Worm (Caenorhabditis elegans) whole organism, L4/young adult: ENCODE results near the gene set-14.

Experiments
- W03F9.2 ChIP-seq: fragments of 150-350 bp; optimal IDR thresholded peaks from 2 replicates; lab custom pipeline; 2014; ENCODE audit warnings: missing biosample characterization, missing genetic modification characterization
- dao-5 ChIP-seq: sonication (generic microtip); optimal IDR thresholded peaks from 2 replicates; lab custom pipeline; 2016; ENCODE audit warnings: missing genotype, missing genetic modification characterization, moderate library complexity, missing compliant biosample characterization
- him-1 ChIP-seq: sonication (generic microtip); optimal IDR thresholded peaks from 2 replicates; lab custom pipeline; 2016; ENCODE audit warnings: missing genotype, missing genetic modification reagents, missing genetic modification characterization, missing compliant biosample characterization

Gene set-14

DNA sequence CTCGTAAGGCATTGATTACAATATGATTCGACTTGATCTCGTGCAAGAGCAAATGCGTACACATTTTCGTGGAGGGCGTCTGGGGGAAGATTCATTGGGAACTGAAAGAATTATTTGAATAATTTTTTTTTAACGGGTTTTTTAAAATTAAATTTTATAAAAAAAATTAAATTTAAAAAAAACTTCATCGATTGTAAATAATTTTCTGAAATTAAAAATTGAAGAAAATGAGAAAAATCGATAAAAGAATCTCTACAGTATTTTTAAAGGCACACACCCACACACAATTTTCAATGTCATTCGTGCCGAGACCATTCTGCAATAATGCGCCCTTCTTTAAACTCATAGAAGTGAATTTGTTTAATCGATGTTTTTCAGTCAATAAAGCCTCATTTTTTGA is at the start of gene set-14:
Gene set-14, minus strand, starts transcription at position 101 of the 400 bp plus-strand sequence.
- TF ChIP-seq W03F9.2 (tag; lab: Kevin White, UChicago) (no peak), him-1 (tag; lab: Kevin White, UChicago) (no peak), dao-5 (tag; lab: Kevin White, UChicago) (no peak)

DNA sequence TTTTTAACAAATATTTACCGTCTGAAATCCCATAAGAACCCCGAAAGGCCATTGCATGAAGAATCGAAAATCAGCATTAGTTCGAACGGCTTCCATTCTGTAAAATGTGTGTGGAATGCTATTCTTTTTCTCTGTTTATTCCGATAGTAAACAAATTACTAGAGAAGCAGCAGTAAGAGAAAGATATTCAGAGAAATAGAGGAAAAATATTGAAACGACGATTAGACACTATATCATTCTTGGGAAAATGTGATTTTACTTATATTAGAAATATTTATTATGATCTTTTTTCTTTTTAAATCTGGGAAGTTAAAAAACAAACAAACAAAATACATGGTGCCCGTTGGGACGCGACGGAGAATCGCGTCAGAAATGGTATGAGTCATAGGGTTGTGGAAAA is 47.4 kb upstream of the set-14 start, which contains the start of gene M106.8:
Gene M106.8, minus strand, starts transcription at position 101 of the 400 bp plus-strand sequence.
- no peak for TF ChIP-seq W03F9.2 (tag; lab: Kevin White, UChicago)
- TF ChIP-seq him-1 (tag; lab: Kevin White, UChicago) = no peak
- TF ChIP-seq dao-5 (tag; lab: Kevin White, UChicago) = no peak

DNA sequence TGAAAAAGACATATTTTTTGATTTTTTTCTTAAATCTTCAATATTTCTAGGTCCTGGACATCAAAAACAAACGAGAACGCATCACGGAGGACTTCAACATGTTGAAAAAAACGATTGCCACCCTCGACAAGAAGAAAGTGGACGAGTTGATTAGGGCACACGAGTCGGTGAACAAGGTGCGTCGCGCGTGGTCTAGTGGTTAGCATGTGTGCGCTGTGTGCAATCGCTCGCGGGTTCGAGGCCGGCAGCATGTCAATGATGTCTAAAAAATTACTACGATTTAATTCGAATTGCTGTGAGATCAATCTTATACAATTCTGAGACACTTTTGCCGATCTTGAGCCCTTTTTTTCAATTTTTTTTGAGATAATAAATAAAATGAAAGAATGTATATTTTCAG is 44.0 kb upstream of the set-14 start:
- peak; percentile 95 for TF ChIP-seq him-1 (tag; lab: Kevin White, UChicago)
- TF ChIP-seq dao-5 (tag; lab: Kevin White, UChicago) = peak; percentile 92
- peak; percentile 57 for TF ChIP-seq W03F9.2 (tag; lab: Kevin White, UChicago)

DNA sequence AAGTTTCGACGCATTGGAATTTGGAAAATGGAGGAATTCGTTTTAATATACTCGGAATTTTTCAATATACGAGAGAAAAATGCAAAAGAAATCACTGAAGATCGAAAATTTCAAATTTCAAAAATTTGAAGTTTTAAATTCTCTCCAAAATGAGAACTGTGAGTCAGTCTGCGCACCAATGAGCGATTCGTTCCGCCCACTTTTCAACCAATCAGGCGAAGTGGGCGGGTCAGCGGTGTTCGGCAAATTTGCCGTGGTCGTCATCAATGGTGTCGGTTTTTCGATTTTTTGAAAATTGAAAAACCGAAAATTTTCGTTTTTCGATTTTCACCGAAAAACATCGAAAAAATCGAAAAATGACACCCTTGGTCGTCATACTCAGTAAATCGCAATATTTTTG is 42.5 kb upstream of the set-14 start:
- TF ChIP-seq him-1 (tag; lab: Kevin White, UChicago) (no peak), W03F9.2 (tag; lab: Kevin White, UChicago) (no peak), dao-5 (tag; lab: Kevin White, UChicago) (no peak)

DNA sequence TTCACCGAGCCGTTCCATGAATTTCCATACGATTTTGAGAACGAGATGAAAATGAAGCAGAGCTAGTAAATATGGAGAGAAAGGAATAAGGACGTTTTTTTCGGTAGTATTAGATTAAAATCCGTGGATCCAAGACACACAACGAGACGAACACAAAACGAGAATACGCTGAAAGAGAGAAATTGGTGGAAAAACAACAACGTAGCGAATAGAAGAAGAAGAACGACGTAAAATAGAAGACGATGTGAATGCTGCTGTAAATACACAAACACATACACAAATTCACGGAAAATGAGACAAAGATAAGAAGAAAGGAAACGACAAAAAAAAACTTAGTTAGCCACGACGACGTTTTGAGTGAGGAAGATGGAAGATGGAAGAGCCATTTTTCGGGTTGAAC is 38.6 kb upstream of the set-14 start:
- TF ChIP-seq dao-5 (tag; lab: Kevin White, UChicago) = no peak
- TF ChIP-seq him-1 (tag; lab: Kevin White, UChicago) = no peak
- TF ChIP-seq W03F9.2 (tag; lab: Kevin White, UChicago) = no peak

DNA sequence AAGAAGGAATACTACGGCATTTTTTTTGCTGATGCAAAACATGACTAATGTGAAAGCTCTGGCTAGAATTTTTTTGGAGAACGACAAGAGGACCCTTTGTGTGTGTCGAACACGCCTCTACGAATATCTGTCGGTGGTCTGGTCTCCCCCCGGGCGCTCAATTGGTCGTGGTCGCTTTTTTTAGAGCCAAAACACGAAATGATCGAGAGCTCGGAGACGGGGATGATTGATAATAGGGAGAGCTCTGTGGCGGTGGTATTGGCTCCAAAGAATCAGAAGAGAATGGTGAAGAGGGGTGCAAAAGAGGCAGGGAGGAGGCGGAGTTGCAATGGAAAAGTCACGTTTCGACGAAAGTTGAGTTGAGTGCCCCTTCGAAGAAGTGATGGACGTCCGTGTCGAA is 33.5 kb upstream of the set-14 start:
- TF ChIP-seq him-1 (tag; lab: Kevin White, UChicago) (no peak), dao-5 (tag; lab: Kevin White, UChicago) (no peak), W03F9.2 (tag; lab: Kevin White, UChicago) (no peak)

DNA sequence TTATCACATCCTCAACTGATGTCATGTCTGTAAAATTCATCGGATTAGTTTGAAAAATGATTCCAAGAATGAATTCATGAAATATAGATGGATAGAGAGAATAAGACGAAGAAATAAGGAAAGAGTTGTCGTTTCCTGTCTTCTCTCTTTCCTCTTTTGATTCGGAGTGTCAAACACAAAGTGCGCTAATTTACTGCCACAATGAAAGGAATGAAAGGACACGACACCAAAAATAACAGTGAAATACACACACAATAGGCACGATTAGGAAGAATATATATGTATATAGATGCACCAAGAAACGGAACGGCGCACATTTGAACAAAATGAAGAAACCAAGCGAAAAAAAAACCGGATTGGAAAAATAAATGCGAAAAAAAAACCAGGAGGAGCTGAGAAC is 33.0 kb upstream of the set-14 start, which contains the start of gene VM106R.1:
Gene VM106R.1, minus strand, starts transcription at position 101 of the 400 bp plus-strand sequence.
- TF ChIP-seq dao-5 (tag; lab: Kevin White, UChicago) (no peak), W03F9.2 (tag; lab: Kevin White, UChicago) (no peak), him-1 (tag; lab: Kevin White, UChicago) (no peak)

DNA sequence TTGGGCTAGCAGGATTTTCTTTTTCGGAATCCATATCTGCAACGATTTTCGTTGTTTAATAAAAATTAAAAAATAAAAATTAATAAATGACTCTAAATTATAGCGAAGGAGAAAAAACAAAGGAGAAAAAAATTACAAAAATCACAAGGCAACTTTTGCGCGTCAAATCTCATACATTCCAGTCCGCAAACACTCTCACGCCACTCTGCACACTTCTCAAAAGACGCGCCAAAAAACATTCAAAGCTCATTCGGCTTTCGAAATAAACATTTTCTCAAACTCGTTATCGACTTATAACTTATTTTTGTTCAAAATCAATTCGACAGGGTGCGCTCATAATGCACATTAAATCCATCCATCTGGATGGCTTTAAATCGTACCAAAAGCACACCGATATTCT is 28.0 kb upstream of the set-14 start, which contains the start of the genes R06F6.12 and mix-1:
Gene R06F6.12, minus strand, starts transcription at position 36 of the 400 bp plus-strand sequence.
Gene mix-1, plus strand, starts transcription at position 201 of the 400 bp plus-strand sequence.
- peak; percentile 73 for TF ChIP-seq W03F9.2 (tag; lab: Kevin White, UChicago)
- no peak for TF ChIP-seq dao-5 (tag; lab: Kevin White, UChicago)
- TF ChIP-seq him-1 (tag; lab: Kevin White, UChicago) = no peak

DNA sequence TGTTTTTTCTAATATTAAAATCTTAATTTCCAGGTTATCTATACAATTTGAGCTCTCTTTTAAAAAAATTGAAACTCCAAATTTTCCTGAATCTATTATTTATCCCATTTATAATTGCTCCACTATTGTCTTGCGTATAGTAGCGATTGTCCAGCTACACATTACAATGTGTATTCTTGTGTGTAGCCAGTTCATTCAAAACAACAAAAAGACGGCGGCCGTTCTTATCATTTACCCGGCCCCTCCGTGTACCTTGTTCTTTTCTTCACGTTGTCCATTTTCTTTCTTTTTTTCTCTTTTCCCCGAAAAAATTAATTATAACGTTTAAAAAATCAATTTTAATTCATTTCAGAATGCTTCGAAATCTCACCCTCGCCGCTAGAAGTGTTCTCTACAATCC is 24.6 kb upstream of the set-14 start, which contains the start of gene ech-4:
Gene ech-4, plus strand, starts transcription at position 353 of the 400 bp plus-strand sequence.
- TF ChIP-seq W03F9.2 (tag; lab: Kevin White, UChicago) (no peak), dao-5 (tag; lab: Kevin White, UChicago) (no peak), him-1 (tag; lab: Kevin White, UChicago) (no peak)

DNA sequence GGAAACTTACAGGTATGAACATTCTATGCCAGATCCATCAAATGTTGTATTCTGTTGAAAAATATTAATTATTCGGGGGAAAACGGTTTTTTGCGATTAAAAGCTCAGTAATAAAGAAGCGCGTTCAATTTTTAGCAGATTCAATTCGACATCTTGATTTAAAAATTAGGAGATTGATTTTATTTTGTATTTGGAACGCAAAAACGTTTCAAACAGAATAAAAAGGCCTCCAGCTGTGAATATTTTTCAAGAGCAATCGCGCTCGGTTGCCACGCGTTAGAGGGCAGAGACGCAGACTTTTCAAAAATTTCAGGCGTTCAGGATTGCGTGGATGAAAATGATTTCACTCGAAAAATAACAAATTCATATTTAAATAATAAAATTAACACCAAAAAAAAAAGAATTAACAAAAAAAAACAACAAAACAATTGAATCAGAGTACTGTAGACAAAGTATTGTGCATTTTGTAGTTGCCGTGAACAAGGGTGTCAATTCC is 23.9 kb upstream of the set-14 start, which contains the start of gene R06F6.8:
Gene R06F6.8, minus strand, starts transcription at position 51 of the 496 bp plus-strand sequence.
- TF ChIP-seq dao-5 (tag; lab: Kevin White, UChicago) (no peak), W03F9.2 (tag; lab: Kevin White, UChicago) (no peak), him-1 (tag; lab: Kevin White, UChicago) (no peak)

DNA sequence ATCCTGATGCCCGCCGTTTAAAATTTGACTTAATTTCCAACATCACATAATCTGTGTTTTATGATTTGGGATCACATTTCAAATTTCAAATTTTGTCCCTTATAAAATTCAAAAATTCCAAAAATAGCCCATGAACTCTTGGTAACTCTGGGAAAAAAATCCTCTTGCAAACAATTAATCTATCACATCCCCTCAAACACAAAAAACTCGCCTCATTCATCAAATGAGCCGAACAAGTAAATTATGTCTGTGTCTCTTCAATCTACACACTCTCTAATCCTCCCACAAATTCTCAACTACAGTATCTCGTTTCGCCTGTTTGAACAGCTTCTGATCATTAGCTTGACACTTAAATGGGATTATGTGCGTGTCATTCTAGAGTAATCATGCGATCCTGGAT is 14.6 kb upstream of the set-14 start, which contains the start of gene msrp-7:
Gene msrp-7, plus strand, starts transcription at position 301 of the 400 bp plus-strand sequence.
- TF ChIP-seq him-1 (tag; lab: Kevin White, UChicago) (no peak), dao-5 (tag; lab: Kevin White, UChicago) (no peak), W03F9.2 (tag; lab: Kevin White, UChicago) (no peak)

DNA sequence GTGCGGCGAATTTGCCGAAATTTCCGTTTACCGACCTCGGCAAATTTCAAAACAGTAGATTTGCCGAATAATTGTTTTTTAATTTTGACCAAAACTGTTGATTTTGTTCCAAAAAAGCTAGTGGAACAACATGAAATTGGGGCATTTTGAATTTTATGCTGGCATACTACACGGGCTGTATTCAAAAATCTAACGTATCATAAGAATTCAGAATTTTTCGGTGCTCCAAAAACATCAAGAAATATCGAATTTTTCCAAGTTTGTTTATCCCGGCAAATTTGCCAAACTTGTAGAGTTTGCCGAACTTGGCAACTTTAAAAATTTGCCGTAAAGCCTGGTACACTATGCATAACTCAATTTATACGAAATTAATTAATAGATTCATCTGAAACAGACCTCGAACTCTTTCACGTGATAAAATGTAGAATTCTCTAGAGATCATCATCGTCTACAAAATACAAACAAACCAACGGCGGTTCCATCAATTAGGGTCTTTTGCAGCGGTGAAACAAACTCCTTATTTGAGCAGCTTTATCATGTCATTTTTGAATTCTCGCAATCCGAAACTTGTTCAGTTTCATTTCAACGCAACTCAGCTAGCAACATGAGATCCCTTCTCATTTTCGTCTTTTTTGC is 12.7 kb upstream of the set-14 start, which contains the start of gene R06F6.14:
Gene R06F6.14, plus strand, starts transcription at position 586 of the 636 bp plus-strand sequence.
- TF ChIP-seq W03F9.2 (tag; lab: Kevin White, UChicago) (no peak), him-1 (tag; lab: Kevin White, UChicago) (no peak), dao-5 (tag; lab: Kevin White, UChicago) (no peak)

DNA sequence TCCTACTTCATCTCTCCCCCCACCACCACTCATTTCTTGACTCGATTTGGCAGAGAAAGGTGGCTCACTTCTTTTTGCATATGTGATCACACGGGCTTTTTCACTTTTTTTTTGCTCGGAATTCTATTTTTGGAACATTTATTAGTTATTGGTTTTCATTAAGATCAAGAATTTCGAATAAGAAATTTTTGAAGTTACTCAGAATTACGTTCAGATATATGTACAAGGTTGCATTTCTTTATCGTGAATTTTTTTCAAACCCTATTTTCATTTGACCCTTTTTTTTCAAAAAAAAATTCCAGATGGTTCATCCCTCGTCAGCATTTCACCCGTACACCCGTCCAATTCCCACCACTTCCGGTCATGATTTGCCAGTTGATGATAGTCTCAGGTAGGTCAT is 9.3 kb upstream of the set-14 start, which contains the start of gene ceh-62:
Gene ceh-62, plus strand, starts transcription at position 301 of the 400 bp plus-strand sequence.
- no peak for TF ChIP-seq dao-5 (tag; lab: Kevin White, UChicago)
- no peak for TF ChIP-seq him-1 (tag; lab: Kevin White, UChicago)
- no peak for TF ChIP-seq W03F9.2 (tag; lab: Kevin White, UChicago)
